Fruit fly (Drosophila melanogaster) whole organism, embryonic: ENCODE measurements around the gene Rab30.

Experiments used
- Abd-B ChIP-seq: fragments of 200-800 bp; sonication (Bioruptor generic); optimal IDR thresholded peaks from 2 replicates; lab custom pipeline; 2018; ENCODE audit warnings: missing biosample characterization, mild to moderate bottlenecking, missing genetic modification characterization, moderate library complexity
- Adf1 ChIP-seq: fragments of 200-800 bp; sonication (Bioruptor generic); IDR thresholded peaks from 2 replicates; pipeline ENCODE4 v1.3.6; 2022; ENCODE audit warnings: missing biosample characterization, missing genetic modification characterization
- CG10543 ChIP-seq: fragments of 200-800 bp; sonication (Bioruptor generic); optimal IDR thresholded peaks from 3 replicates; lab custom pipeline; 2017; ENCODE audit warnings: missing biosample characterization, mild to moderate bottlenecking, missing genetic modification characterization, moderate library complexity
- CG10959 ChIP-seq: fragments of 200-800 bp; sonication (Bioruptor generic); IDR thresholded peaks from 2 replicates; pipeline ENCODE4 v1.3.6; 2022; ENCODE audit warnings: missing biosample characterization, missing genetic modification characterization
- CG11456 ChIP-seq: fragments of 200-800 bp; sonication (Bioruptor generic); IDR thresholded peaks from 3 replicates; pipeline ENCODE4 v1.3.6; 2022; ENCODE audit warnings: missing biosample characterization, missing genetic modification characterization
- CG1603 ChIP-seq: fragments of 200-800 bp; sonication (Bioruptor generic); optimal IDR thresholded peaks from 2 replicates; lab custom pipeline; 2019; ENCODE audit warnings: missing biosample characterization, mild to moderate bottlenecking, missing genetic modification characterization, moderate library complexity
- CG17568 ChIP-seq: fragments of 200-800 bp; sonication (Bioruptor generic); optimal IDR thresholded peaks from 2 replicates; lab custom pipeline; 2018; ENCODE audit warnings: missing biosample characterization, mild to moderate bottlenecking, missing genetic modification characterization, moderate library complexity
- CG17612 ChIP-seq: fragments of 200-800 bp; sonication (Bioruptor generic); IDR thresholded peaks from 2 replicates; pipeline ENCODE4 v1.3.6; 2022; ENCODE audit warnings: missing biosample characterization, missing genetic modification characterization
- CG18619 ChIP-seq: fragments of 200-800 bp; sonication (Bioruptor generic); optimal IDR thresholded peaks from 3 replicates; lab custom pipeline; 2017; ENCODE audit warnings: missing biosample characterization, mild to moderate bottlenecking, missing genetic modification characterization
- CG2129 ChIP-seq: fragments of 200-800 bp; sonication (Bioruptor generic); IDR thresholded peaks from 2 replicates; pipeline ENCODE4 v1.3.6; 2022; ENCODE audit warnings: missing biosample characterization, missing genetic modification characterization; ENCODE audit not compliant: partially characterized antibody
- CG2678 ChIP-seq: fragments of 200-800 bp; sonication (Bioruptor generic); optimal IDR thresholded peaks from 3 replicates; lab custom pipeline; 2019; ENCODE audit warnings: missing biosample characterization, mild to moderate bottlenecking, missing genetic modification characterization, moderate library complexity
- CG32532 ChIP-seq: fragments of 200-800 bp; sonication (Bioruptor generic); IDR thresholded peaks from 2 replicates; pipeline ENCODE4 v1.3.6; 2022; ENCODE audit warnings: missing biosample characterization, missing genetic modification characterization
- CG34422 ChIP-seq: fragments of 200-800 bp; sonication (Bioruptor generic); IDR thresholded peaks from 3 replicates; pipeline ENCODE4 v1.3.6; 2022; ENCODE audit warnings: missing biosample characterization, missing genetic modification characterization
- CG42726 ChIP-seq: fragments of 200-800 bp; sonication (Bioruptor generic); IDR thresholded peaks from 2 replicates; pipeline ENCODE4 v1.3.6; 2022; ENCODE audit warnings: missing biosample characterization, missing genetic modification characterization; ENCODE audit not compliant: partially characterized antibody
- CG4360 ChIP-seq: fragments of 200-800 bp; sonication (Bioruptor generic); IDR thresholded peaks from 2 replicates; pipeline ENCODE4 v1.3.6; 2022; ENCODE audit warnings: missing biosample characterization, missing genetic modification characterization
- CG6654 ChIP-seq: fragments of 200-800 bp; sonication (Bioruptor generic); optimal IDR thresholded peaks from 2 replicates; lab custom pipeline; 2017; ENCODE audit warnings: missing biosample characterization, mild to moderate bottlenecking, missing genetic modification characterization
- CG6683 ChIP-seq: fragments of 200-800 bp; sonication (Bioruptor generic); optimal IDR thresholded peaks from 2 replicates; lab custom pipeline; 2017; ENCODE audit warnings: missing biosample characterization, mild to moderate bottlenecking, missing genetic modification characterization, missing genetic modification reagents
- CG6791 ChIP-seq: fragments of 200-800 bp; sonication (Bioruptor generic); IDR thresholded peaks from 3 replicates; pipeline ENCODE4 v1.3.6; 2022; ENCODE audit warnings: missing biosample characterization, missing genetic modification characterization; ENCODE audit not compliant: partially characterized antibody
- CG7987 ChIP-seq: fragments of 200-800 bp; sonication (Bioruptor generic); optimal IDR thresholded peaks from 2 replicates; lab custom pipeline; 2018; ENCODE audit warnings: missing biosample characterization, mild to moderate bottlenecking, missing genetic modification characterization, moderate library complexity
- CG8765 ChIP-seq: fragments of 200-800 bp; sonication (Bioruptor generic); IDR thresholded peaks from 2 replicates; pipeline ENCODE4 v1.3.6; 2022; ENCODE audit warnings: missing biosample characterization, missing genetic modification characterization
- Dfd ChIP-seq, 2 experiments: fragments of >200 bp; optimal IDR thresholded peaks; 2 replicates each; lab custom pipeline; 2017; ENCODE audit warnings: missing biosample characterization in 2 of 2, missing genetic modification characterization in 2 of 2
- H2.0 ChIP-seq: fragments of 200-800 bp; sonication (Bioruptor generic); IDR thresholded peaks from 2 replicates; pipeline ENCODE4 v1.3.6; 2022; ENCODE audit warnings: missing biosample characterization, missing genetic modification characterization
- Hr78 ChIP-seq, 2 experiments: fragments of 200-800 bp in 1 of 2; fragments of >200 bp in 1 of 2; sonication (Bioruptor generic) in 1 of 2; optimal IDR thresholded peaks; 2 replicates each; lab custom pipeline; 2017 to 2019; ENCODE audit warnings: missing biosample characterization in 2 of 2, missing genetic modification characterization in 2 of 2, mild to moderate bottlenecking in 1 of 2, moderate library complexity in 1 of 2
- Oaz ChIP-seq: fragments of 200-800 bp; sonication (Bioruptor generic); IDR thresholded peaks from 2 replicates; pipeline ENCODE4 v1.3.6; 2022; ENCODE audit warnings: missing biosample characterization, missing genetic modification characterization
- Pdp1 ChIP-seq, 2 experiments: fragments of 200-800 bp; sonication (Bioruptor generic); optimal IDR thresholded peaks; 3 replicates each; lab custom pipeline; 2016; ENCODE audit warnings: missing biosample characterization in 2 of 2, missing genetic modification characterization in 2 of 2, mild to moderate bottlenecking in 1 of 2, moderate library complexity in 1 of 2
- abd-A ChIP-seq: fragments of 200-800 bp; sonication (Bioruptor generic); optimal IDR thresholded peaks from 3 replicates; lab custom pipeline; 2019; ENCODE audit warnings: missing biosample characterization, mild to moderate bottlenecking, missing genetic modification characterization, moderate library complexity
- ash1 ChIP-seq: fragments of 200-800 bp; sonication (Bioruptor generic); optimal IDR thresholded peaks from 2 replicates; lab custom pipeline; 2018; ENCODE audit warnings: missing biosample characterization, mild to moderate bottlenecking, missing genetic modification characterization
- cg ChIP-seq: fragments of 200-800 bp; sonication (Bioruptor generic); optimal IDR thresholded peaks from 3 replicates; lab custom pipeline; 2019; ENCODE audit warnings: missing biosample characterization, mild to moderate bottlenecking, missing genetic modification characterization, moderate library complexity
- chm ChIP-seq: fragments of 200-800 bp; sonication (Bioruptor generic); IDR thresholded peaks from 2 replicates; pipeline ENCODE4 v1.3.6; 2022; ENCODE audit warnings: missing biosample characterization, missing genetic modification characterization
- crol ChIP-seq: fragments of 200-800 bp; sonication (Bioruptor generic); IDR thresholded peaks from 2 replicates; pipeline ENCODE4 v1.3.6; 2022; ENCODE audit warnings: missing biosample characterization, missing genetic modification characterization
- crp ChIP-seq, 2 experiments: fragments of 200-800 bp; sonication (Bioruptor generic); optimal IDR thresholded peaks; 2 replicates in 1 of 2; 3 replicates in 1 of 2; lab custom pipeline; 2017; ENCODE audit warnings: missing biosample characterization in 2 of 2, missing genetic modification characterization in 2 of 2, mild to moderate bottlenecking in 1 of 2, moderate library complexity in 1 of 2
- jing ChIP-seq: fragments of 200-800 bp; sonication (Bioruptor generic); optimal IDR thresholded peaks from 2 replicates; lab custom pipeline; 2018; ENCODE audit warnings: missing biosample characterization, mild to moderate bottlenecking, missing genetic modification characterization
- kah ChIP-seq: fragments of 200-800 bp; sonication (Bioruptor generic); optimal IDR thresholded peaks from 2 replicates; lab custom pipeline; 2018; ENCODE audit warnings: missing biosample characterization, mild to moderate bottlenecking, missing genetic modification characterization
- kay ChIP-seq: fragments of 200-800 bp; sonication (Bioruptor generic); optimal IDR thresholded peaks from 2 replicates; lab custom pipeline; 2016; ENCODE audit warnings: missing biosample characterization, missing genetic modification characterization
- klu ChIP-seq: fragments of 200-800 bp; sonication (Bioruptor generic); IDR thresholded peaks from 2 replicates; pipeline ENCODE4 v1.3.6; 2022; ENCODE audit warnings: missing biosample characterization, missing genetic modification characterization
- onecut ChIP-seq: fragments of 200-800 bp; sonication (Bioruptor generic); IDR thresholded peaks from 2 replicates; pipeline ENCODE4 v1.3.6; 2022; ENCODE audit warnings: missing biosample characterization, missing genetic modification characterization
- rib ChIP-seq: fragments of 200-800 bp; sonication (Bioruptor generic); IDR thresholded peaks from 2 replicates; pipeline ENCODE4 v1.3.6; 2022; ENCODE audit warnings: missing biosample characterization, missing genetic modification characterization
- scrt ChIP-seq: fragments of 200-800 bp; sonication (Bioruptor generic); optimal IDR thresholded peaks from 2 replicates; lab custom pipeline; 2018; ENCODE audit warnings: missing biosample characterization, mild to moderate bottlenecking, missing genetic modification characterization, moderate library complexity
- sens ChIP-seq: fragments of 200-800 bp; sonication (Bioruptor generic); peaks from one replicate; lab custom pipeline; 2016; ENCODE audit warnings: missing biosample characterization, missing genetic modification characterization
- sob ChIP-seq: fragments of 200-800 bp; sonication (Bioruptor generic); IDR thresholded peaks from 2 replicates; pipeline ENCODE4 v1.3.6; 2022; ENCODE audit warnings: missing biosample characterization, missing genetic modification characterization
- sqz ChIP-seq: fragments of 200-800 bp; sonication (Bioruptor generic); optimal IDR thresholded peaks from 3 replicates; lab custom pipeline; 2018; ENCODE audit warnings: missing biosample characterization, mild to moderate bottlenecking, missing genetic modification characterization
- sug ChIP-seq: fragments of 200-800 bp; optimal IDR thresholded peaks from 2 replicates; lab custom pipeline; 2019; ENCODE audit warnings: missing biosample characterization, mild to moderate bottlenecking, missing genetic modification characterization, moderate library complexity
- tll ChIP-seq, 2 experiments: fragments of 200-800 bp in 1 of 2; fragments of >200 bp in 1 of 2; sonication (Bioruptor generic) in 1 of 2; optimal IDR thresholded peaks; 2 replicates each; lab custom pipeline; 2017 to 2019; ENCODE audit warnings: missing biosample characterization in 2 of 2, missing genetic modification characterization in 2 of 2, mild to moderate bottlenecking in 1 of 2, moderate library complexity in 1 of 2
- wdn ChIP-seq: fragments of 200-800 bp; sonication (Bioruptor generic); IDR thresholded peaks from 2 replicates; pipeline ENCODE4 v1.3.6; 2022; ENCODE audit warnings: missing biosample characterization, missing genetic modification characterization
- wor ChIP-seq: fragments of 200-800 bp; sonication (Bioruptor generic); IDR thresholded peaks from 2 replicates; pipeline ENCODE4 v1.3.6; 2022; ENCODE audit warnings: missing biosample characterization, missing genetic modification characterization

Rab30 gene

dm6 chr2L:7039342-7039684 is 6.9 kb upstream of the Rab30 start (continued):
- TF ChIP-seq CG2129 (GFP tag; lab: Robert Waterston, UW) (no peak), Adf1 (no peak), jing (GFP tag; lab: Kevin White, UChicago) (no peak), Oaz (GFP tag; lab: Robert Waterston, UW) (peak; percentile 59; the same call in 1 of the 2 replicates), wor (peak; percentile 27; the same call in 1 of the 2 replicates), scrt (no peak), CG11456 (GFP tag; lab: Robert Waterston, UW) (peak; percentile 60; the same call in 1 of the 3 replicates)

- TF ChIP-seq sqz: peak; percentile 41
- 0 out of 2 replicates have a peak, but pooled peaks have one; percentile 38 for TF ChIP-seq chm (GFP tag; lab: Robert Waterston, UW)
- no peak for TF ChIP-seq CG17612 (GFP tag; lab: Robert Waterston, UW)
- peak in 1 of 2 experiments; percentile 46 for TF ChIP-seq crp (GFP tag; optimal IDR thresholded peaks at IDR 0.05; lab: Kevin White, UChicago)
- TF ChIP-seq CG6791 (GFP tag; lab: Robert Waterston, UW): 0 out of 3 replicates have a peak, but pooled peaks have one; percentile 28
- peak; percentile 27 for TF ChIP-seq Abd-B
- peak; percentile 42 for TF ChIP-seq sug (tag; lab: Kevin White, UChicago)
- TF ChIP-seq CG4360 (GFP tag; lab: Robert Waterston, UW): peak; percentile 83
- TF ChIP-seq sens (GFP tag; lab: Kevin White, UChicago): peak; percentile 14
- no peak for TF ChIP-seq CG6683 (GFP tag; lab: Kevin White, UChicago)
- TF ChIP-seq onecut (GFP tag; lab: Robert Waterston, UW): peak; percentile 36
- TF ChIP-seq scrt: peak; percentile 17
- TF ChIP-seq CG1603: no peak
- TF ChIP-seq Hr78 (GFP tag; optimal IDR thresholded peaks at IDR 0.05; lab: Kevin White, UChicago): peak in 1 of 2 experiments; percentile 90
- peak; percentile 27 for TF ChIP-seq kay
- peak; percentile 31 for TF ChIP-seq CG17568
- no peak for TF ChIP-seq CG8765 (GFP tag; lab: Robert Waterston, UW)
- no peak for TF ChIP-seq CG18619
- peak; percentile 81 for TF ChIP-seq crol (GFP tag; lab: Robert Waterston, UW)
- TF ChIP-seq CG10959 (GFP tag; lab: Robert Waterston, UW): no peak
- 0 out of 2 replicates have a peak, but pooled peaks have one; percentile 10 for TF ChIP-seq rib (GFP tag; lab: Robert Waterston, UW)
- TF ChIP-seq Dfd (GFP tag; optimal IDR thresholded peaks at IDR 0.05; lab: Kevin White, UChicago): no peak
- TF ChIP-seq CG10543 (GFP tag; lab: Kevin White, UChicago): peak; percentile 1
- 0 out of 2 replicates have a peak, but pooled peaks have one; percentile 29 for TF ChIP-seq CG32532 (GFP tag; lab: Robert Waterston, UW)
- no peak for TF ChIP-seq H2.0 (GFP tag; lab: Robert Waterston, UW)
- TF ChIP-seq klu (GFP tag; lab: Robert Waterston, UW): peak; percentile 75
- peak; percentile 79 for TF ChIP-seq Adf1
- peak; percentile 94 for TF ChIP-seq cg (GFP tag; lab: Kevin White, UChicago)
- TF ChIP-seq CG42726 (GFP tag; lab: Robert Waterston, UW): 0 out of 2 replicates have a peak, but pooled peaks have one; percentile 7
- peak; percentile 4; the same call in 1 of the 3 replicates for TF ChIP-seq CG34422 (GFP tag; lab: Robert Waterston, UW)
- peak; percentile 29 for TF ChIP-seq kah (GFP tag; lab: Kevin White, UChicago)
- peak in 1 of 2 experiments; percentile 14 for TF ChIP-seq tll (GFP tag; optimal IDR thresholded peaks at IDR 0.05; lab: Kevin White, UChicago)
- peak; percentile 21 for TF ChIP-seq ash1
- no peak for TF ChIP-seq CG6654 (GFP tag; lab: Kevin White, UChicago)
- TF ChIP-seq CG7987 (GFP tag; lab: Kevin White, UChicago): no peak
- TF ChIP-seq abd-A: peak; percentile 71
- TF ChIP-seq Pdp1 (GFP tag; optimal IDR thresholded peaks at IDR 0.05; lab: Kevin White, UChicago): peak in 1 of 2 experiments; percentile 86
- no peak for TF ChIP-seq sob
- TF ChIP-seq wdn (GFP tag; lab: Robert Waterston, UW): no peak
- TF ChIP-seq CG2678 (tag; lab: Kevin White, UChicago): peak; percentile 16
Observed at dm6 chr2L:7038404-7039341, 6.3 kb upstream of the Rab30 start.
